Fruit fly (Drosophila melanogaster): ENCODE measurements around the gene CG1575.

- TF ChIP-seq CG8478 (optimal IDR thresholded peaks at IDR 0.05) (no peak), Dll (optimal IDR thresholded peaks at IDR 0.05) (no peak), EcR (GFP tag; optimal IDR thresholded peaks at IDR 0.05) (no peak), usp (GFP tag; optimal IDR thresholded peaks at IDR 0.05) (no peak), pan (optimal IDR thresholded peaks at IDR 0.05) (no peak)
These were observed 12.6 kb downstream of the CG1575 start, which contains the start of gene CG2116 for dm6 chrX:8129204-8129997.
